Fruit fly (Drosophila melanogaster) whole organism, embryonic: ENCODE data around the gene CG11342.

Experiments
- Antp ChIP-seq: fragments of 200-800 bp; sonication (Bioruptor generic); optimal IDR thresholded peaks from 3 replicates; lab custom pipeline; 2016; ENCODE audit warnings: missing biosample characterization, missing genetic modification characterization
- C15 ChIP-seq: fragments of 200-800 bp; sonication (Bioruptor generic); IDR thresholded peaks from 3 replicates; pipeline ENCODE4 v1.3.6; 2022; ENCODE audit warnings: missing biosample characterization, missing genetic modification characterization
- CG11560 ChIP-seq: fragments of 200-800 bp; sonication (Bioruptor generic); IDR thresholded peaks from 3 replicates; pipeline ENCODE4 v1.3.6; 2022; ENCODE audit warnings: missing biosample characterization, missing genetic modification characterization
- CG12769 ChIP-seq: fragments of 200-800 bp; sonication (Bioruptor generic); optimal IDR thresholded peaks from 2 replicates; lab custom pipeline; 2019; ENCODE audit warnings: missing biosample characterization, mild to moderate bottlenecking, missing genetic modification characterization, moderate library complexity
- CG1603 ChIP-seq: fragments of 200-800 bp; sonication (Bioruptor generic); optimal IDR thresholded peaks from 2 replicates; lab custom pipeline; 2019; ENCODE audit warnings: missing biosample characterization, mild to moderate bottlenecking, missing genetic modification characterization, moderate library complexity
- CG16779 ChIP-seq: fragments of 200-800 bp; sonication (Bioruptor generic); IDR thresholded peaks from 2 replicates; pipeline ENCODE4 v1.3.6; 2022; ENCODE audit warnings: missing biosample characterization, missing genetic modification characterization
- CG18262 ChIP-seq: fragments of 200-800 bp; optimal IDR thresholded peaks from 3 replicates; lab custom pipeline; 2019; ENCODE audit warnings: missing biosample characterization, mild to moderate bottlenecking, missing genetic modification characterization, moderate library complexity
- CG18476 ChIP-seq: fragments of 200-800 bp; sonication (Bioruptor generic); optimal IDR thresholded peaks from 2 replicates; lab custom pipeline; 2016; ENCODE audit warnings: missing biosample characterization, mild to moderate bottlenecking, missing genetic modification characterization
- CG2199 ChIP-seq: fragments of 200-800 bp; sonication (Bioruptor generic); IDR thresholded peaks from 3 replicates; pipeline ENCODE4 v1.3.6; 2022; ENCODE audit warnings: missing biosample characterization, missing genetic modification characterization
- CG2678 ChIP-seq: fragments of 200-800 bp; sonication (Bioruptor generic); optimal IDR thresholded peaks from 3 replicates; lab custom pipeline; 2019; ENCODE audit warnings: missing biosample characterization, mild to moderate bottlenecking, missing genetic modification characterization, moderate library complexity
- CG33557 ChIP-seq: fragments of 200-800 bp; sonication (Bioruptor generic); optimal IDR thresholded peaks from 2 replicates; lab custom pipeline; 2019; ENCODE audit warnings: missing biosample characterization, mild to moderate bottlenecking, missing genetic modification characterization, moderate library complexity
- CG4282 ChIP-seq: fragments of 200-800 bp; sonication (Bioruptor generic); optimal IDR thresholded peaks from 2 replicates; lab custom pipeline; 2016; ENCODE audit warnings: missing biosample characterization, missing genetic modification characterization
- CG4820 ChIP-seq: fragments of 200-800 bp; sonication (Bioruptor generic); optimal IDR thresholded peaks from 3 replicates; lab custom pipeline; 2016; ENCODE audit warnings: missing biosample characterization, missing genetic modification characterization
- CG5245 ChIP-seq: fragments of 200-800 bp; sonication (Bioruptor generic); optimal IDR thresholded peaks from 3 replicates; lab custom pipeline; 2016; ENCODE audit warnings: missing biosample characterization, missing genetic modification characterization
- CG7928 ChIP-seq: fragments of 200-800 bp; sonication (Bioruptor generic); optimal IDR thresholded peaks from 2 replicates; lab custom pipeline; 2017; ENCODE audit warnings: missing biosample characterization, mild to moderate bottlenecking, missing genetic modification characterization
- CG7987 ChIP-seq: fragments of 200-800 bp; sonication (Bioruptor generic); optimal IDR thresholded peaks from 2 replicates; lab custom pipeline; 2018; ENCODE audit warnings: missing biosample characterization, mild to moderate bottlenecking, missing genetic modification characterization, moderate library complexity
- Deaf1 ChIP-seq: fragments of 200-800 bp; optimal IDR thresholded peaks from 3 replicates; lab custom pipeline; 2019; ENCODE audit warnings: missing biosample characterization, mild to moderate bottlenecking, missing genetic modification characterization, moderate library complexity
- Dek ChIP-seq: fragments of 200-800 bp; sonication (Bioruptor generic); optimal IDR thresholded peaks from 3 replicates; lab custom pipeline; 2019; ENCODE audit warnings: missing biosample characterization, mild to moderate bottlenecking, missing genetic modification characterization, moderate library complexity
- H15 ChIP-seq: fragments of 200-800 bp; sonication (Bioruptor generic); IDR thresholded peaks from 3 replicates; pipeline ENCODE4 v1.3.6; 2022; ENCODE audit warnings: missing biosample characterization, missing genetic modification characterization
- HmgD ChIP-seq: fragments of 200-800 bp; sonication (Bioruptor generic); optimal IDR thresholded peaks from 3 replicates; lab custom pipeline; 2016; ENCODE audit warnings: missing biosample characterization, missing genetic modification characterization
- HmgZ ChIP-seq: fragments of 200-800 bp; sonication (Bioruptor generic); optimal IDR thresholded peaks from 2 replicates; lab custom pipeline; 2018; ENCODE audit warnings: missing biosample characterization, mild to moderate bottlenecking, missing genetic modification characterization
- Hr51 ChIP-seq, 2 experiments: fragments of 200-800 bp; sonication (Bioruptor generic); optimal IDR thresholded peaks; 2 replicates in 1 of 2; 3 replicates in 1 of 2; lab custom pipeline; 2016 to 2018; ENCODE audit warnings: missing biosample characterization in 2 of 2, missing genetic modification characterization in 2 of 2, mild to moderate bottlenecking in 1 of 2, moderate library complexity in 1 of 2
- Med ChIP-seq: fragments of 200-800 bp; sonication (Bioruptor generic); peaks from one replicate; lab custom pipeline; 2016; ENCODE audit warnings: missing biosample characterization, missing genetic modification characterization, mild to moderate bottlenecking, inconsistent platforms, moderate library complexity
- Trl ChIP-seq, 3 experiments: fragments of >200 bp in 2 of 3; fragments of 200-800 bp in 1 of 3; sonication (Bioruptor generic) in 1 of 3; optimal IDR thresholded peaks; 2 replicates in 1 of 3; 3 replicates in 2 of 3; lab custom pipeline; 2016 to 2017; ENCODE audit warnings: missing biosample characterization in 1 of 3, missing genetic modification characterization in 1 of 3
- Xbp1 ChIP-seq: fragments of 200-800 bp; sonication (Bioruptor generic); optimal IDR thresholded peaks from 3 replicates; lab custom pipeline; 2016; ENCODE audit warnings: missing biosample characterization, mild to moderate bottlenecking, missing genetic modification characterization
- al ChIP-seq: fragments of 200-800 bp; sonication (Bioruptor generic); IDR thresholded peaks from 2 replicates; pipeline ENCODE4 v1.3.6; 2022; ENCODE audit warnings: missing biosample characterization, missing genetic modification characterization
- caup ChIP-seq: fragments of 200-800 bp; sonication (Bioruptor generic); optimal IDR thresholded peaks from 3 replicates; lab custom pipeline; 2017; ENCODE audit warnings: missing biosample characterization, mild to moderate bottlenecking, missing genetic modification characterization, moderate library complexity; ENCODE audit not compliant: severe bottlenecking
- croc ChIP-seq: fragments of 200-800 bp; sonication (Bioruptor generic); conservative IDR thresholded peaks from 3 replicates; pipeline ENCODE4 v1.3.6; 2022; ENCODE audit warnings: missing biosample characterization, missing genetic modification characterization
- exex ChIP-seq: fragments of 200-800 bp; sonication (Bioruptor generic); optimal IDR thresholded peaks from 4 replicates; lab custom pipeline; 2018; ENCODE audit warnings: missing biosample characterization, mild to moderate bottlenecking, missing genetic modification characterization, moderate library complexity
- fru ChIP-seq: fragments of >200 bp; optimal IDR thresholded peaks from 2 replicates; lab custom pipeline; 2017
- gem ChIP-seq: fragments of 200-800 bp; sonication (Bioruptor generic); optimal IDR thresholded peaks from 2 replicates; lab custom pipeline; 2019; ENCODE audit warnings: missing biosample characterization, mild to moderate bottlenecking, missing genetic modification characterization, moderate library complexity
- gt ChIP-seq: fragments of 200-800 bp; sonication (Bioruptor generic); IDR thresholded peaks from 2 replicates; pipeline ENCODE4 v1.3.6; 2022; ENCODE audit warnings: missing biosample characterization, missing genetic modification characterization
- hkb ChIP-seq, 2 experiments: fragments of 200-800 bp in 1 of 2; fragments of >200 bp in 1 of 2; sonication (Bioruptor generic) in 1 of 2; IDR thresholded peaks in 1 of 2; optimal IDR thresholded peaks in 1 of 2; 2 replicates each; pipeline versions ENCODE4 v1.3.6 to Lab custom; 2017 to 2022; ENCODE audit warnings: missing biosample characterization in 1 of 2, missing genetic modification characterization in 1 of 2
- hth ChIP-seq: fragments of >200 bp; optimal IDR thresholded peaks from 2 replicates; lab custom pipeline; 2017; ENCODE audit warnings: inconsistent platforms
- maf-S ChIP-seq: fragments of 200-800 bp; sonication (Bioruptor generic); optimal IDR thresholded peaks from 2 replicates; lab custom pipeline; 2016; ENCODE audit warnings: missing biosample characterization, missing genetic modification characterization
- nom ChIP-seq: fragments of 200-800 bp; sonication (Bioruptor generic); optimal IDR thresholded peaks from 2 replicates; lab custom pipeline; 2017; ENCODE audit warnings: missing biosample characterization, missing genetic modification characterization, mild to moderate bottlenecking, moderate library complexity, missing genetic modification reagents
- psq ChIP-seq: fragments of 200-800 bp; sonication (Bioruptor generic); optimal IDR thresholded peaks from 2 replicates; lab custom pipeline; 2017; ENCODE audit warnings: missing biosample characterization, missing genetic modification characterization
- ranshi ChIP-seq: fragments of 200-800 bp; sonication (Bioruptor generic); IDR thresholded peaks from 2 replicates; pipeline ENCODE4 v1.3.6; 2022; ENCODE audit warnings: missing biosample characterization, missing genetic modification characterization
- ro ChIP-seq: fragments of 200-800 bp; sonication (Bioruptor generic); IDR thresholded peaks from 2 replicates; pipeline ENCODE4 v1.3.6; 2022; ENCODE audit warnings: missing biosample characterization, missing genetic modification characterization
- sim ChIP-seq: fragments of 200-800 bp; sonication (Bioruptor generic); IDR thresholded peaks from 2 replicates; pipeline ENCODE4 v1.3.6; 2022; ENCODE audit warnings: missing biosample characterization, missing genetic modification characterization
- unc-4 ChIP-seq: fragments of 200-800 bp; sonication (Bioruptor generic); IDR thresholded peaks from 2 replicates; pipeline ENCODE4 v1.3.6; 2022; ENCODE audit warnings: missing biosample characterization, missing genetic modification characterization; ENCODE audit not compliant: partially characterized antibody
- vnd ChIP-seq: fragments of 200-800 bp; sonication (Bioruptor generic); IDR thresholded peaks from 3 replicates; pipeline ENCODE4 v1.3.6; 2022; ENCODE audit warnings: missing biosample characterization, missing genetic modification characterization; ENCODE audit not compliant: partially characterized antibody
- zen ChIP-seq: fragments of 200-800 bp; sonication (Bioruptor generic); optimal IDR thresholded peaks from 3 replicates; lab custom pipeline; 2018; ENCODE audit warnings: missing biosample characterization, mild to moderate bottlenecking, missing genetic modification characterization, moderate library complexity
- zen2 ChIP-seq: fragments of 200-800 bp; sonication (Bioruptor generic); IDR thresholded peaks from 3 replicates; pipeline ENCODE4 v1.3.6; 2022; ENCODE audit warnings: missing biosample characterization, missing genetic modification characterization; ENCODE audit not compliant: partially characterized antibody
- zfh2 ChIP-seq: fragments of 200-800 bp; sonication (Bioruptor generic); optimal IDR thresholded peaks from 2 replicates; lab custom pipeline; 2016; ENCODE audit warnings: missing biosample characterization, missing genetic modification characterization

Gene CG11342

DNA sequence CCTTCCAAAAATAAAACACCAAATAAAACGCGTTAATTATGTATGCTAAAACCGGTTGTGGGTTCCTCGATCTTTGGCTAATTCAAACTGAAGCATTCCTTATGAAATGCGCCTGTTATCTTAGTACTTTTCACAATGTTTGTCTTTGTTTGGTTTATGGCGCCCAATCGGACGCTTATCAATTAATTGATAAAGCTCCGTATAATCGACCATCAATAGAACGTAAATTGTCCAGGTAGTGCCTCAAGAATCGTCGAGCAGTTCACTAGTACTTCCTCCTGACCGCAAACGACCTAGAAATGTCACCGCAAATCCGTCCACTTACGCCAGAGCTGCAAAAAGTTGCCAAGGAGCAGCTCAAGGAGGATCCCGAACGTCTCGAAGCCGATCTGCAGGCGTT, 2.1 kb downstream of the CG11342 start, which contains the start of gene CG33514 (continued):
- TF ChIP-seq CG2199 (GFP tag; lab: Robert Waterston, UW) = no peak
- TF ChIP-seq croc (GFP tag; lab: Robert Waterston, UW) = no peak
- TF ChIP-seq exex (tag; lab: Kevin White, UChicago) = peak; percentile 94
- TF ChIP-seq Med (GFP tag; lab: Kevin White, UChicago) = peak; percentile 25

DNA sequence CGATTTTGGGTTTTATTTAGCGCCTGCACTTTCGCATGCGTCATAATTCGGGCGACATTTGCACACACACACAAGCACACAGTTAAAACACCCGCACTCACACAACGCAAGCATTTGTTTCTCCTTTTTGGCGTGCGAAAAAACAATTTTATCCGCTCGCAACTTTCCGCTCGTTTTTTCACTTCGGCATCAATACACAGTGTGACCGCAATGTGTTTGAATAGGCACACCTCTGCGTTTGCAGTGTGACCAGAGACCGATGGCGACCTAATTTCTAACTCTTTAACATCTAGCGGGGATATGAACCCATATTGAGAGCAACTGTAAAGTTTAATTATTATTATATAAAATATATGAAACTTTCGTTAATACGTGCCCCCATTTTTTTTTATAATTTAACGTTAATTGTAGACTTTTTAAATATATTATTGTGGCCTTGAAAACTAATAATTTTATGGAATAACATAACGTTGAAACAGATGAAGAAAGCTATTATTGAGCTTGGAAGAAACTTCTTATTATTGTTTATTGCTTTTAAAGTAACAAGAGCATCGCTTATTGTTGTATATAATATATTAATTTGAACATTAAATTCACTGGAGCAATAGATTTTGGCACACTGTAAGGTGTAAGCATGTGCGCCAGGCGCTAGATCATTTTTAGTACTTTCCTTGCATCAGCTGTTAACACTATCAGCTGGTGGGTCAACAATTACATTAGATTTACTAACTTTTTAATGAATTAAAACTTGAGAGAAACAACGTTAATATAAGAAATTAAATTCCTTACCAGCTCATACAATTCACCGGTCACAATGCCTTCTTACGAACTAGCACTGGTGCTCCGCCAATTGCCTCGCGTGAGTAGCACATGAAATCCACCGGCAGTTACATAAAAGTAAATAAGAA, 3.1 kb downstream of the CG11342 start, which contains the start of the genes Cip4 and mRpS6:
Cip4 (minus strand) TSS at position 216 of the 908 bp plus-strand sequence.
mRpS6 (plus strand) TSS at position 664 of the 908 bp plus-strand sequence.
- TF ChIP-seq vnd (GFP tag; lab: Robert Waterston, UW) (no peak), CG7928 (no peak), Deaf1 (peak; percentile 71), Trl (optimal IDR thresholded peaks at IDR 0.05; lab: Kevin White, UChicago) (no peak), Trl (GFP tag; optimal IDR thresholded peaks at IDR 0.05; lab: Kevin White, UChicago) (peak; percentile 46), CG11560 (tag; lab: Robert Waterston, UW) (0 out of 3 replicates have a peak, but pooled peaks have one; percentile 42), Dek (tag; lab: Kevin White, UChicago) (peak; percentile 87), CG1603 (peak; percentile 32), CG33557 (GFP tag; lab: Kevin White, UChicago) (peak; percentile 59), CG16779 (GFP tag; lab: Robert Waterston, UW) (peak; percentile 58; the same call in 1 of the 2 replicates), hkb (optimal IDR thresholded peaks at IDR 0.05; lab: Kevin White, UChicago) (no peak), hkb (GFP tag; IDR thresholded peaks at IDR 0.05; lab: Robert Waterston, UW) (peak; percentile 79), al (GFP tag; lab: Robert Waterston, UW) (peak; percentile 64), zen (tag; lab: Kevin White, UChicago) (no peak), sim (GFP tag; lab: Robert Waterston, UW) (no peak), HmgD (GFP tag; lab: Kevin White, UChicago) (no peak), Hr51 (GFP tag; optimal IDR thresholded peaks at IDR 0.05; lab: Kevin White, UChicago) (peak; percentile 52 to 84), fru (lab: Kevin White, UChicago) (no peak), CG4820 (GFP tag; lab: Kevin White, UChicago) (no peak), gem (peak; percentile 93), CG12769 (tag; lab: Kevin White, UChicago) (peak; percentile 42), psq (GFP tag; lab: Kevin White, UChicago) (peak; percentile 46), ranshi (GFP tag; lab: Robert Waterston, UW) (0 out of 2 replicates have a peak, but pooled peaks have one; percentile 41), C15 (0 out of 3 replicates have a peak, but pooled peaks have one; percentile 55), unc-4 (GFP tag; lab: Robert Waterston, UW) (no peak), H15 (0 out of 3 replicates have a peak, but pooled peaks have one; percentile 48), CG5245 (GFP tag; lab: Kevin White, UChicago) (no peak), nom (GFP tag; lab: Kevin White, UChicago) (peak; percentile 53), hth (lab: Kevin White, UChicago) (no peak), ro (GFP tag; lab: Robert Waterston, UW) (peak; percentile 29; the same call in 1 of the 2 replicates), HmgZ (tag; lab: Kevin White, UChicago) (peak; percentile 53), CG7987 (GFP tag; lab: Kevin White, UChicago) (peak; percentile 53), CG2678 (tag; lab: Kevin White, UChicago) (peak; percentile 86), Xbp1 (peak; percentile 90), CG18476 (GFP tag; lab: Kevin White, UChicago) (no peak), zen2 (no peak), zfh2 (peak; percentile 56), CG4282 (GFP tag; lab: Kevin White, UChicago) (peak; percentile 79), CG18262 (peak; percentile 71), gt (no peak), maf-S (GFP tag; lab: Kevin White, UChicago) (no peak), caup (GFP tag; lab: Kevin White, UChicago) (peak; percentile 74), Antp (no peak)
